Fruit fly (Drosophila melanogaster): Measurements from ENCODE around the gene Flad1.
A peak's percentile ranks its signal among the peaks of the same experiment; 100 is the strongest.

The Flad1 gene

DNA sequence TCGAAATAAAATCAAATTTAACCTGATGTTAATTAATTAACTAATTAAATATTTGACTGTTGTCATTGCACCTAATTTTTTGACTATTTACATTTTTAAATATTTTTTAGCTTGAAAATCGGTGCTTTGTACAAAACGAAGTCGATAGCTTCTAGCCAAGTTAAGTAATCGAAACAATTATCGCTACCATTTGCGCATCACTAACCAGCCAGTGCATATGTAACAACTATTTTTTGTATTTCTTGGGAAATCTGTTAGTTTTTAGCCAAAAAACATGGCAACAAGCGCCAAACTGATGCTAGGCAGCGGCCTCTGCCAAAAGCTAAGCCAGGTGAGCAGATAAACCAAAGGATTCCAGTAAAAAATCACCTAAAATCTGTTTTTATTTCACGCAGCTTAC, 3.6 kb upstream of the Flad1 start, which contains the start of gene mRpL49:
Gene mRpL49 (plus strand): TSS at position 192 of the 400 bp plus-strand sequence.
- TF ChIP-seq noc (tag; optimal IDR thresholded peaks at IDR 0.05): no peak

DNA sequence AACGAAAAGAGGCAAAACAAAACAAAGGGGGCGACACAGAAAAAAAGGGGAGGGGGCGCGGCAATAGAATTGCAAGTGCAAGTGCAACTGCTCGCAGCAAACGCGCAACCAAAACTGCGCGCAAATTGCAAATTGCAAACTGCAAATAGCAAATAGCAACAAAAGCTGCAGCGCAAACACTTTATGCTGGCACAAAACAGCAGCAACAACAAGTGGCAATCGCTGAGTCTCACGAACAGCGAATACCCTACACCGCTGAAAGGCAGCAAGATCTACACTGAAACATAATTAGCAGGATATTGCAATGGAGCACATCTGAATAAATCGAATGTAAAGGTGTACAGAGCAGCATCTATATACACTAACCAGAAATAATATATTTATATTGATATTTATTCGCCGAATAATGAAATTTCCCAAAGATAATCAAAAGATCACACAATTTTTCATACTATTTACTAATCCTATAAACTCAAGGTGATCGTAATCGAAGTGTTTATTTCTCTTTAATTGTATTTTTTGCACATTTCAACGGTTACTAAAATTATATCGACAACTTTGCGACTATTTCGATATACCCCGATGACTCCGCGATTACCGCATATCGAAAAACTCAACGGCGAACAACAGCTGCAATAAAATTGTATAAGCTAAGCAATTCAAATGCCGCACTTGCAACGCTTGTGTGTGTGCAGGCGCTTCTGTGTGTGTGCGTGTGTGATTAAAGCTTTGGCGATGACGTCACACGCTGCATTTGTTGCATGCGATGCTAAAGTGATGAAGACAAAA, 2.8 kb upstream of the Flad1 start, which contains the start of gene CG4404:
Gene CG4404 (minus strand): TSS at position 118 of the 789 bp plus-strand sequence.
- no peak for TF ChIP-seq noc (tag; optimal IDR thresholded peaks at IDR 0.05)

DNA sequence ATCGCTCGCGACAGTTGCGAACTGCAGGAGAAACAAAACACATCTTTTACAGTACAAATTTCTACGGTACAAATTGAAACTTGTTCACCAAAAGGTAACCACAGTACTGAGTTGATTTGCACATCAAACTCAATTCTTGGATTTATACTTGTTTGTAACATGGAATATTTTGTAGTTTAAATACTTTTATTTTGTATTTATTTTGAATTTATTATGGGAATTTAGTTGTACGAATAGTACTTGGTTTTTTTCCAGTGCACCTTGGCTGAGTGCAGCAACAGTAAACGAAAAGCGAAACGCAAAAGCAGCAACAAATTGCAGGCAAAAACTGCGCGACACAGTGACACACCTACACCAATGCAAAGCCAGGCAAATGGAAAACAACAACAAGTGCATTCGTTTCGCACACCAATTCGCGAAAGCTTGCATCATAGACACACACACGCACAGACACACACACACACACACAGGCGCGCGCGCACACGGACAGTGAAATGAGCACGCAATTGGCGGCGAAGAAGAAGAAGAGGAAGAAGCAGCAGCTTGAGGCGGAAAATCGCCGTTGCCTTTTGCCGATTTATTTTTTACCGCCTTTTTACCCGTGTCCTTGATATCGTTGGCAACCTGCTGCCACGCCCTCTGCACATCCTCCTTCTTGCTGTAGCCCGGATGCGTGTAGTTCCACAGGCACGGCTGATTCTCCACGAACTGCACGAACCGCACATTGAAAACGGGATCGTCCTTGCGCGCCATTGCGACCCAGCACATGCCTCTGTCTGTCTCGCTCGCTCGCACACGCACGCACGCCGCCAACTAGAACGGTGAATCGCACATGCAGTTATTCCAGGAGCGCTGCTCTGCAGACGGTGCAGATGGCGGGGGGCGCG, 1.9 kb upstream of the Flad1 start:
- TF ChIP-seq noc (tag; optimal IDR thresholded peaks at IDR 0.05): no peak

DNA sequence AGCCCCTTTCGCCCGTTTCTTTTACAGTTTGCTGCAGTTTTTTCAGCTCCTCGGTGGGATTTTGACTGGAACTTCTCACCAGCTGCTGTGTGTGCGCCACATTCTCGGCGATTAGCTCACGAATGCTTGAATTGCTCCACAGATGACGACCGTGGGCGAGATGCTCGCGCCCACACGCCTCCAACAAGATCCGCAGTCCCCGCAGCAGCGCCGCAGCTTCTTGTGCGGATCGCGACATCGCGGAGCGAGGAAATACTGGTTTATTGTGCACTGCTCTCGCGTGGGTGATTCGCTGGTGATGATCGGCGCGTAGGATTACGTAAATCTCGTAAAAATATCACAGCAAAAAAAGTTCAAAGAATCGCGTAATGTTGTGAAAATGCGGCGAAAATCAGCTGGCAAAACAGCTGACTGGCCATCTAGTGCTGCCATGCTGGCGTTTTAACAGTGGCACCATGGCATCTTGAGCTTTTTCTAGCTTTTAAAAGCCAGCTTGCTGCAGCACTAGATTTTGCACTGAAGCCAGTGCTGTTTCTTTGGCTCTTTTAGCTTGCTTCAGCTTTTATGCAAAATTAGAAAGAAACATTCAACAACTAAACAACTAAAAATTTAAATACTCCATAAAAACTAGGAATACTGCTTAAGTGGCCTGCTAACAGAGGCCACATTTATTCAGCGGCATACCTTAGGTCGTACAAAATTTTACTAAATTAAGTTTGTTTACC, 2.4 kb downstream of the Flad1 start, which contains the start of gene Coq8:
Gene Coq8 (minus strand): TSS at position 397 of the 725 bp plus-strand sequence.
- no peak for TF ChIP-seq noc (tag; optimal IDR thresholded peaks at IDR 0.05)

DNA sequence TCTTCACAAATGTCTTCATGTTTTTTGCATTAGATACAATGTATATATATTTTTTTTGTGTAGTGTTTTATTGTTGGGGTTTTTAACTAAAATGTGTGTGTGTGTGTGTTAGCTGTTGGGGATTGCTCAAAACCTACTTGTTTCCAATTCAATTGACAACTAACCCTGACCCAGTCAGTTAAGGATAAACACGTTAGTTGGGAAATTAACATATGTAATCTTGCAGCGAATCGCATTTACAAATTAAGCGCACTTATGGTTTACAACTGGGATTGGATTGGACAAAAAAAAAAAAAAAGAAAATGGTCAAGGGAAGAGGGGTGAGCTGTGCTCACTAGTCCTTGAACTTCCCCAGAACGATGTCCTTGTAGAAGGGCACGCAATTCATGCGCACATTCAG, 4.7 kb downstream of the Flad1 start, which contains the start of gene CG32650:
Gene CG32650 (minus strand): TSS at position 101 of the 400 bp plus-strand sequence.
- TF ChIP-seq noc (tag; optimal IDR thresholded peaks at IDR 0.05): no peak

DNA sequence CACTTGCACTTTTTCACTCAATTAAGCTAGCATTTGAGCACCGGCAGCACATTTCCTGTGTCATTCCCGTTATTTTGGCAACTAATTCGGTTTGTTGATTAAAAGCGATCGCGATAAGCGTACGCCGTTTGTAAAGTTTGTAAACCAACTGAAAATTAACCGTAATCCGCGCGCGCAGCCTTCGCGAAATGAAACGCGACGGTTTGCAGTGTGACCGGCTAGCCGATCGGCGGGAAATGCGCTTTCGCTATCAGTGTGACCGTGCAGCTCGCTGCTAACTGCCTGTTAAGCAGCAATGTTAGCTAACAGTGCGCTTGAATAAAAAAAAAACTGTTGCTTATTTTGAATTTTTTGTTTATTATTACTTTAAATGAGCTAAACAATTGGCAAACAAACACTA, 6.2 kb downstream of the Flad1 start, which contains the start of gene Pde9:
Gene Pde9 (minus strand): TSS at position 178 of the 400 bp plus-strand sequence.
- no peak for TF ChIP-seq noc (tag; optimal IDR thresholded peaks at IDR 0.05)

DNA sequence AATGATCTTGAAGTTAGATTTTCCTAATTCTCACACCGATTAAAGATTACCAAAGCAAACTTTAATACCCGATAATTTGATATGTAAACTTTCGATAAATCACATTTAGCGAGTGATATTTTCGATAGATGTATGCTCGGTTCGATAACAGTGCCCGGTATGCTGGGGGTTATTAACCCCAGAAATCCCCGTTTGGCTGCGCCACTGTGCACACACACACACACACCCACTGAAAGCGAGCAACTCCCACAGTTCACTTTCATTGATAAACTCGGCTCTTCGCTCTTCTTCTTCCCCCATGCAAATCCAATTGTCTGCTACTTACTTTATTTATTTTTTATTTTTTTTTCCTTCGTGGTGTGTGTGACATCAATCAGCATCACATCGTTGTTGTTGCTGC, 6.9 kb downstream of the Flad1 start:
- TF ChIP-seq noc (tag; optimal IDR thresholded peaks at IDR 0.05): no peak

DNA sequence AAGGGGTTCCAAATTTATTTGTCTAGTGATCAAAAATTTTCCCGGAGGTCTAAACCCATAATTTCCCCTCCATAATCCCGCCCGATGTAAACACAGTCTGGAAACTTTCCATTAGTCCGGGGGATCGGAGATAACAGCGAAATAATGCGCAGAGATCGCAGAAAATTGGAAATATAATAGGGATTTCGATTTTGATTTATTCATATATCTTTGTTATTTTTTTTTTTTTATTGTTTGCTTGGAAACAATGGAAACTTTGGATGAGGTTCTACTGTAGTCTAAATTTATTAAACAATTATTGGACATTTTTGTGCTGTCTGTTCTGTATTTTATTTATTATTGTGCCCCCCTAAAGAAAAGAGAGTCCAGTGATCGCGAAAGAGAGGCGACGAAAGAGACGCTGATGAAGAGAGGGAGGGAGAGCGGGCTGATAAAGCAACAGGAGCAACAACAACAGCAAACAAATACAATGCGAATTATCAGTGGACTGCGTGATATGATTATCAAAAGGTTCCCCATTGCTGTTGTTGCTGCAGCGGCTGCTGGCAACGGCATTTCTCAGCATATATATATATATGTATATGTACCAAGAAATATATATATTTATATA, 8.1 kb downstream of the Flad1 start:
- TF ChIP-seq noc (tag; optimal IDR thresholded peaks at IDR 0.05): peak; percentile 63

DNA sequence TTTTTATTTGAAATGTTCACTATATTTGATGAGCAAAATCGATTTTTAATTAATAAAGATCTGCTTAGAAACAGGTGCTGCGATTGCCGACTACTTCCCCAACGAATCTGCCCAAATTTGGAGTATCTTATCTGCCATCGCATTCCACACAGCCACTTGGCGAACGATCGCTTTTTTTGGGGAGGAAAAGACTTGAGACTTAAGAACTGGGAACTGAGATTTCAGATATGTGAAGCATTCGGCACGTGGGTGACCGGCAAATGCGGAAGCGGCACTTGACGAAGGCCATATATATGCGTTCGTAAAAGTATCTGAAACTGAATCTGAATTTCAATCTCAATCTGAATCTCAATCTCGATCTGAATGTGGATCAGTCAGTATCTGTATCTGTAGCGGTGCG, 9.3 kb downstream of the Flad1 start:
- TF ChIP-seq noc (tag; optimal IDR thresholded peaks at IDR 0.05): no peak

DNA sequence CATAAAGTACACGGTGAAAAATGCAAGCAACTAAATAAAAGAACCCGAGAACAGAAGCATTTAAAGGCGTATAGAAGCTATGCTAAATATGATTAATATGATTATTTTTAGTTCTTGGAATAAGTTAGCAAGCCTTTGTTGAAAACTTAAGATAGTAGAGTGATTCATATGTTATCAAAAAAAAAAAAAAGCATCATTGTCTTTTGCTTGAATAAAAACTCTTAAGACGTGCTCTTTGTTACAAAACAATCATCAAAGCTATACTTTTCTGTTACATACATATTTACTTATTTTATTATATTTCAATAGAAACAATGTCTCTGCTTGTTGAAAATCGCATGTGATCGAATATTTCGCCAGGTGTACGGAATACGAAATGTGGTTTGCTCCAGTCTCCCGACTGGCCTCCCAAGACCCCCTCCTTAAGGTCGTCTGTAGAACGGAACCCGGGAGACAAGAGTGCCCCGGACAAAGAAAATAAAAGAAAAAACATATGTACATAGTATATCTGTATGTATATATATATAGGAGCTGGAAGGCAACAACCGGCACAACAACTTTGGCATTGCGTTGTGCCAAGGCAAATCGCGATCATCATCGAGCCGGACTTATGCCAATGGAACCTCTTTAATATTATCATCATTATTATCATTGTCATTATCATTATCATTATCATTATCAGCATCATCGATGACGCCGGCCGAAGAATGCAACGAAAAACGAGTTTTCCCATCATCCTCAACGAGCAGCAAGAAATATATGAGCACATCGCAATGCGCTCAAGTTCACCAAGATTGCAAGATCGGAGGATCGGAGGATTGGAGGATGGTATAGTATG, 11.8 kb downstream of the Flad1 start:
- no peak for TF ChIP-seq noc (tag; optimal IDR thresholded peaks at IDR 0.05)

DNA sequence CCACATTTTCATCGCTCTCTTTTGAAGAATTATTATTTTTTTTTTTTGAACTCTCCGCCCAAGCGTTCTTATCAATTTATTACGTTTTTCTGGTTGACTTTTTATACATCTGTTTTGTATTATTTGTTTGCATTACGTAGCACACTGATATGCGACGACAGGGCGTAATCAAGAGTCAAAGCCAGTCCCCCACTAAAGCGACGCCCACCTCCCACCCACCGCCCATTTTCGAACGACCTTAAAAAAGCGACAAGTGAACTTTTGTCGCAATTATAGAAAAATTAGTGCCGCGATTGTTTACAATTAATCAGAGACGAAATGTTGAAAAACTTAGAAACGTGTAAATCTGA, 12.5 kb downstream of the Flad1 start:
- TF ChIP-seq noc (tag; optimal IDR thresholded peaks at IDR 0.05): no peak

DNA sequence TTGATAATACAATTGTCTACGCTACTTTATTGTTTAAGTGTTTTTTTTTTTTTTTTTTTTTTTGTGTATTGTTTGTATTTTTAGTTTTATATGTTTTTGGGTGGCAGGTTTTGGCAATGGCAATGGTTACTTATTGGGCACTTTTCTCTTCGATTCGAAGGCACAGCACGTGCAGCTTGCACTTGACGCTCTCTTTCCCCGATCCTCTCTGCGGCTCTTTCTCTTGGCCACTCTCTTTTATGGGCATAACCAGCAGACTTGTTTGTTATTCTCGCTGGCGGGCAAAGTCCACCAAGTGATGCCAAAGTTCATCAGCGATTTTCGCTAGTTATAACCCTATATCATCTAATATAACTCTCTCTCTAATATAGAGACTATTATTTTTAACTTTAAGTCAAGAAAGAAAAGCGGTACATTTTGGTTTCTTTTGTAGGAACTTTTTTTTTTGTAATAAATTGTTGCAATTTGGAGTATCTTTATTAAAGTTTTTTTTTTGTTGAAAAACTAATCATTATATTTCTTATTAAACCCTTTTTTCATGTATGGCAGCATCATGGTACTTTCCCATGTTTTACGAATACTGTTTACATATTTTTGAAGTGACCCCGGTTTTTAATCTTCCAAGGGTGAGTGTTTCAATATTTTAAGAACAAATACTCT, 13.0 kb downstream of the Flad1 start:
- TF ChIP-seq noc (tag; optimal IDR thresholded peaks at IDR 0.05): no peak

DNA sequence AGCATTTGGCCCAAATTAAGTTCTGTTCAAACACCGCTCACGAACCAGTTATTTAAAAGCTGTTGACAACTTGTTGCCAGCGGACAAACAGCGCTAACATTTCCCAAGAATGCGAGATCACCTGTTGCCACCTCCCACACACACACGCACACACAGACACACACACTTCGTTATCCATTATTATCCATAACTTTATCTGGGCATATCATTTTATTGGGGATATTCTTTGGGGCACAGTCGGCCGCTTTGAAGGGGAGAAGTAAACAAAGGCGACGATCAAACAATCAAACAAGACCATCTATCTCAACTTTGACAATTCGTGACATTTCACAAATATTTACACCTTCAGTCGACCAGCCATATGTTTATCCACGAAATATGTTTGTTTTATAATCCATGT, 14.2 kb downstream of the Flad1 start:
- no peak for TF ChIP-seq noc (tag; optimal IDR thresholded peaks at IDR 0.05)

DNA sequence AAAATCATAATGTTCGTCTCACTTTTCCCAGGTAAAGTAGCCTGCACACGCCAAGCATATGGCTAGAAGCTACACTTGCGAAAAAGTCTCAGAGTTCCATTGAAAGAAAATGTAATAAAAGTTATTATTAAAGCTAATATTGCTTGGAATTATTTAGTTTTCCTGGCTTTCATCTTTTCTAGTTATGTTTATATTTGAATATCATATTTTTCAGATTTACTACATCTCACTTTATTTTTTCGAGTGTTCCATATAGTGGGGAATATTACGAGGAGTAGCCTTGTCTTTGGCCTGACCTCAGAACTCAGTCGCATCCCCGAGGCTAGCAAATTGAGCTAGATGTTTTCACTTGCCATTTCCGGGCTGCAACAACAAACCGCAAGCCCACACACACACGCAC, 15.8 kb downstream of the Flad1 start:
- no peak for TF ChIP-seq noc (tag; optimal IDR thresholded peaks at IDR 0.05)

Measured in whole organism, larva.